Fruit fly (Drosophila melanogaster): Measurements from ENCODE around the gene CG6333.

CG6333 gene

dm6 chr3L:17465804-17466203 is 20.2 kb downstream of the CG6333 start, which contains the start of gene QIL1 (continued):
- TF ChIP-seq NK7.1 (GFP tag; optimal IDR thresholded peaks at IDR 0.05) (no peak), rib (GFP tag; IDR thresholded peaks at IDR 0.05) (no peak), Six4 (GFP tag; optimal IDR thresholded peaks at IDR 0.05) (no peak), CG2678 (tag; optimal IDR thresholded peaks at IDR 0.05) (no peak), prd (optimal IDR thresholded peaks at IDR 0.05) (no peak), prd (GFP tag; IDR thresholded peaks at IDR 0.05) (no peak), tio (GFP tag; optimal IDR thresholded peaks at IDR 0.05) (no peak), onecut (GFP tag; IDR thresholded peaks at IDR 0.05) (no peak), lilli (GFP tag; optimal IDR thresholded peaks at IDR 0.05) (no peak), CG13424 (tag; optimal IDR thresholded peaks at IDR 0.05) (no peak), NC2β (GFP tag; optimal IDR thresholded peaks at IDR 0.05) (no peak), CG12942 (GFP tag; optimal IDR thresholded peaks at IDR 0.05) (no peak), gt (GFP tag; IDR thresholded peaks at IDR 0.05) (no peak), CG6854 (GFP tag; optimal IDR thresholded peaks at IDR 0.05) (no peak), CG6813 (GFP tag; optimal IDR thresholded peaks at IDR 0.05) (no peak), Dek (tag; optimal IDR thresholded peaks at IDR 0.05) (peak; percentile 46), Side (GFP tag; optimal IDR thresholded peaks at IDR 0.05) (no peak), z (GFP tag; IDR thresholded peaks at IDR 0.05) (no peak), otp (GFP tag; IDR thresholded peaks at IDR 0.05) (no peak), CG10147 (GFP tag; optimal IDR thresholded peaks at IDR 0.05) (no peak), CG16779 (GFP tag; IDR thresholded peaks at IDR 0.05) (no peak), sd (tag; optimal IDR thresholded peaks at IDR 0.05) (peak; percentile 52), Xrp1 (GFP tag; IDR thresholded peaks at IDR 0.05) (no peak), slp2 (GFP tag; optimal IDR thresholded peaks at IDR 0.05) (no peak), Ssrp (tag; optimal IDR thresholded peaks at IDR 0.05) (no peak), Vsx1 (GFP tag; optimal IDR thresholded peaks at IDR 0.05) (no peak), pnt (GFP tag; optimal IDR thresholded peaks at IDR 0.05) (no peak), dpn (GFP tag; optimal IDR thresholded peaks at IDR 0.05) (no peak), CG3726 (GFP tag; IDR thresholded peaks at IDR 0.05) (no peak), Pdp1 (GFP tag; optimal IDR thresholded peaks at IDR 0.05) (peak in 1 of 2 experiments; percentile 94), CG12769 (tag; optimal IDR thresholded peaks at IDR 0.05) (peak; percentile 9), pan (optimal IDR thresholded peaks at IDR 0.05) (no peak), pan (GFP tag; optimal IDR thresholded peaks at IDR 0.05 in 1 of 2, IDR thresholded peaks at IDR 0.05 in 1 of 2) (no peak), NfI (GFP tag; optimal IDR thresholded peaks at IDR 0.05) (peak; percentile 2), mam (GFP tag; optimal IDR thresholded peaks at IDR 0.05) (no peak), CG6272 (GFP tag; IDR thresholded peaks at IDR 0.05) (no peak), CG11085 (GFP tag; IDR thresholded peaks at IDR 0.05) (no peak), MBD-R2 (GFP tag; IDR thresholded peaks at IDR 0.05) (peak; percentile 61), hbn (GFP tag; IDR thresholded peaks at IDR 0.05; ENCODE audit: partially characterized antibody) (no peak), NC2α (GFP tag; optimal IDR thresholded peaks at IDR 0.05) (no peak), CG8359 (GFP tag; optimal IDR thresholded peaks at IDR 0.05; ENCODE audit: borderline replicate concordance) (no peak), pho (GFP tag; optimal IDR thresholded peaks at IDR 0.05) (no peak), CG8478 (optimal IDR thresholded peaks at IDR 0.05) (no peak), CG18599 (GFP tag; optimal IDR thresholded peaks at IDR 0.05) (no peak), cato (GFP tag; optimal IDR thresholded peaks at IDR 0.05; ENCODE audit: borderline replicate concordance) (no peak), cas (GFP tag; IDR thresholded peaks at IDR 0.05) (no peak), HLH54F (GFP tag; optimal IDR thresholded peaks at IDR 0.05) (no peak), HLH3B (GFP tag; IDR thresholded peaks at IDR 0.05) (no peak), CG9215 (GFP tag; IDR thresholded peaks at IDR 0.05) (no peak), CG1233 (GFP tag; optimal IDR thresholded peaks at IDR 0.05) (no peak), CG1832 (GFP tag; optimal IDR thresholded peaks at IDR 0.05) (no peak), fd3F (GFP tag; optimal IDR thresholded peaks at IDR 0.05) (no peak), dm (GFP tag; optimal IDR thresholded peaks at IDR 0.05) (no peak)

All from whole organism, embryonic.